Worm (Caenorhabditis elegans) whole organism, L3 larva: ENCODE measurements around the gene srsx-31.

Source experiments
- ceh-82 ChIP-seq: fragments of 150-350 bp; optimal IDR thresholded peaks from 2 replicates; lab custom pipeline; 2014; ENCODE audit warnings: missing biosample characterization, missing genetic modification characterization
- jun-1 ChIP-seq: fragments of 150-350 bp; optimal IDR thresholded peaks from 2 replicates; lab custom pipeline; 2014; ENCODE audit warnings: missing biosample characterization, missing genetic modification reagents, missing genetic modification characterization
- mdl-1 ChIP-seq: fragments of 150-350 bp; optimal IDR thresholded peaks from 2 replicates; lab custom pipeline; 2014; ENCODE audit warnings: missing biosample characterization, missing genetic modification characterization
- unc-62 ChIP-seq: fragments of 150-350 bp; sonication (generic microtip); optimal IDR thresholded peaks from 4 replicates; lab custom pipeline; 2014; ENCODE audit warnings: missing biosample characterization, missing genetic modification reagents, missing genetic modification characterization
- zag-1 ChIP-seq: fragments of 150-350 bp; optimal IDR thresholded peaks from 2 replicates; lab custom pipeline; 2014; ENCODE audit warnings: missing biosample characterization, missing genetic modification characterization

ce11 chrV:11244539-11244938 lies 10.3 kb downstream of the srsx-31 start, which contains the start of gene mxl-1:
- TF ChIP-seq zag-1 (tag; lab: Kevin White, UChicago): no peak
- no peak for TF ChIP-seq unc-62 (GFP tag; lab: Kevin White, UChicago)
- no peak for TF ChIP-seq ceh-82 (tag; lab: Kevin White, UChicago)
- no peak for TF ChIP-seq mdl-1 (tag; lab: Kevin White, UChicago)
- TF ChIP-seq jun-1 (tag; lab: Kevin White, UChicago): no peak
